Worm (Caenorhabditis elegans): Measurements from ENCODE around the gene mstr-2.

mstr-2 gene

ce11 chrIII:4488892-4489409, 20.0 kb downstream of the mstr-2 start, which contains the start of gene cpg-1:
Gene cpg-1 (plus strand): TSS chrIII:4489359.
- TF ChIP-seq snpc-4 (tag; optimal IDR thresholded peaks at IDR 0.05) (no peak), blmp-1 (tag; optimal IDR thresholded peaks at IDR 0.05) (no peak), elt-1 (tag; optimal IDR thresholded peaks at IDR 0.05; ENCODE audit: borderline replicate concordance, insufficient read depth) (no peak), ceh-43 (GFP tag; optimal IDR thresholded peaks at IDR 0.05) (no peak), ham-2 (GFP tag; optimal IDR thresholded peaks at IDR 0.05) (no peak)

ce11 chrIII:4491164-4492144, 22.5 kb downstream of the mstr-2 start:
- TF ChIP-seq nhr-76 (tag; optimal IDR thresholded peaks at IDR 0.05), result no peak
- TF ChIP-seq ceh-83 (GFP tag; optimal IDR thresholded peaks at IDR 0.05), result peak; percentile 62
- peak; percentile 21 for TF ChIP-seq sptf-1 (tag; optimal IDR thresholded peaks at IDR 0.05)
- TF ChIP-seq drap-1 (GFP tag; optimal IDR thresholded peaks at IDR 0.05), result no peak
- TF ChIP-seq cnd-1 (tag; optimal IDR thresholded peaks at IDR 0.05), result peak; percentile 25

- no peak for TF ChIP-seq nhr-28 (tag; optimal IDR thresholded peaks at IDR 0.05)
- no peak for TF ChIP-seq ceh-83 (GFP tag; optimal IDR thresholded peaks at IDR 0.05)
- TF ChIP-seq hlh-1 (tag; optimal IDR thresholded peaks at IDR 0.05), result no peak
- no peak for TF ChIP-seq cnd-1 (tag; optimal IDR thresholded peaks at IDR 0.05)
- no peak for TF ChIP-seq nhr-2 (tag; optimal IDR thresholded peaks at IDR 0.05)
- no peak for TF ChIP-seq ces-1 (GFP tag; optimal IDR thresholded peaks at IDR 0.05)
- no peak for TF ChIP-seq nhr-237 (tag; optimal IDR thresholded peaks at IDR 0.05)
These were observed 24.3 kb downstream of the mstr-2 start for ce11 chrIII:4493008-4493777.

ce11 chrIII:4494541-4495010, 25.7 kb downstream of the mstr-2 start:
- TF ChIP-seq unc-39 (tag; optimal IDR thresholded peaks at IDR 0.05) (no peak), unc-62 (GFP tag; optimal IDR thresholded peaks at IDR 0.05) (no peak), pha-4 (tag; optimal IDR thresholded peaks at IDR 0.05) (no peak), nhr-2 (tag; optimal IDR thresholded peaks at IDR 0.05) (no peak), nhr-12 (tag; optimal IDR thresholded peaks at IDR 0.05) (no peak), mep-1 (tag; optimal IDR thresholded peaks at IDR 0.05) (no peak), ceh-39 (tag; optimal IDR thresholded peaks at IDR 0.05) (no peak), ceh-43 (GFP tag; optimal IDR thresholded peaks at IDR 0.05) (no peak), flh-1 (GFP tag; optimal IDR thresholded peaks at IDR 0.05) (no peak), ham-2 (GFP tag; optimal IDR thresholded peaks at IDR 0.05) (no peak), zip-8 (tag; optimal IDR thresholded peaks at IDR 0.05) (no peak), drap-1 (GFP tag; optimal IDR thresholded peaks at IDR 0.05) (no peak), hlh-1 (tag; optimal IDR thresholded peaks at IDR 0.05) (no peak), ces-1 (GFP tag; optimal IDR thresholded peaks at IDR 0.05) (no peak), cnd-1 (tag; optimal IDR thresholded peaks at IDR 0.05) (no peak), blmp-1 (tag; optimal IDR thresholded peaks at IDR 0.05) (no peak), ztf-11 (tag; optimal IDR thresholded peaks at IDR 0.05) (no peak), elt-3 (tag; optimal IDR thresholded peaks at IDR 0.05) (no peak)

ce11 chrIII:4495250-4495649, 26.3 kb downstream of the mstr-2 start:
- TF ChIP-seq flh-1 (GFP tag; optimal IDR thresholded peaks at IDR 0.05) (no peak), nhr-28 (tag; optimal IDR thresholded peaks at IDR 0.05) (no peak), drap-1 (GFP tag; optimal IDR thresholded peaks at IDR 0.05) (no peak), ztf-11 (tag; optimal IDR thresholded peaks at IDR 0.05) (no peak), ceh-43 (GFP tag; optimal IDR thresholded peaks at IDR 0.05) (no peak), mab-5 (tag; optimal IDR thresholded peaks at IDR 0.05) (no peak), pha-4 (tag; optimal IDR thresholded peaks at IDR 0.05) (no peak), nhr-12 (tag; optimal IDR thresholded peaks at IDR 0.05) (no peak), cnd-1 (tag; optimal IDR thresholded peaks at IDR 0.05) (no peak), lin-32 (GFP tag; optimal IDR thresholded peaks at IDR 0.05) (no peak), mls-2 (tag; optimal IDR thresholded peaks at IDR 0.05) (no peak), snpc-4 (tag; optimal IDR thresholded peaks at IDR 0.05) (no peak), sptf-1 (tag; optimal IDR thresholded peaks at IDR 0.05) (no peak), lsy-2 (tag; optimal IDR thresholded peaks at IDR 0.05) (no peak), nhr-2 (tag; optimal IDR thresholded peaks at IDR 0.05) (no peak), zip-8 (tag; optimal IDR thresholded peaks at IDR 0.05) (no peak), blmp-1 (tag; optimal IDR thresholded peaks at IDR 0.05) (no peak)

Measured in whole organism, mixed stage, embryonic.